Fruit fly (Drosophila melanogaster) whole organism, embryonic: Measurements from ENCODE around the gene Sbf.

Experiments used
- Abd-B ChIP-seq: fragments of 200-800 bp; sonication (Bioruptor generic); optimal IDR thresholded peaks from 2 replicates; lab custom pipeline; 2018; ENCODE audit warnings: missing biosample characterization, mild to moderate bottlenecking, missing genetic modification characterization, moderate library complexity
- B-H2 ChIP-seq: fragments of 200-800 bp; sonication (Bioruptor generic); optimal IDR thresholded peaks from 2 replicates; lab custom pipeline; 2018; ENCODE audit warnings: missing biosample characterization, mild to moderate bottlenecking, missing genetic modification characterization
- BEAF-32 ChIP-seq: fragments of 200-800 bp; sonication (Bioruptor generic); optimal IDR thresholded peaks from 3 replicates; lab custom pipeline; 2017; ENCODE audit warnings: missing biosample characterization, missing genetic modification characterization, mild to moderate bottlenecking, moderate library complexity, missing genetic modification reagents
- Bteb2 ChIP-seq: fragments of 200-800 bp; sonication (Bioruptor generic); optimal IDR thresholded peaks from 2 replicates; lab custom pipeline; 2016; ENCODE audit warnings: missing biosample characterization, missing genetic modification characterization
- CG10267 ChIP-seq: fragments of 200-800 bp; sonication (Bioruptor generic); optimal IDR thresholded peaks from 2 replicates; lab custom pipeline; 2018; ENCODE audit warnings: missing biosample characterization, mild to moderate bottlenecking, missing genetic modification characterization, moderate library complexity
- CG12299 ChIP-seq: fragments of 200-800 bp; sonication (Bioruptor generic); optimal IDR thresholded peaks from 2 replicates; lab custom pipeline; 2018; ENCODE audit warnings: missing biosample characterization, mild to moderate bottlenecking, missing genetic modification characterization
- CG13424 ChIP-seq: fragments of 200-800 bp; sonication (Bioruptor generic); optimal IDR thresholded peaks from 2 replicates; lab custom pipeline; 2019; ENCODE audit warnings: missing biosample characterization, mild to moderate bottlenecking, missing genetic modification characterization, moderate library complexity
- CG14441 ChIP-seq: fragments of 200-800 bp; sonication (Bioruptor generic); IDR thresholded peaks from 2 replicates; pipeline ENCODE4 v1.3.6; 2022; ENCODE audit warnings: missing biosample characterization, missing genetic modification characterization
- CG30020 ChIP-seq: fragments of 200-800 bp; optimal IDR thresholded peaks from 2 replicates; lab custom pipeline; 2019; ENCODE audit warnings: missing biosample characterization, mild to moderate bottlenecking, missing genetic modification characterization, moderate library complexity
- CG30403 ChIP-seq: fragments of 200-800 bp; sonication (Bioruptor generic); optimal IDR thresholded peaks from 3 replicates; lab custom pipeline; 2016; ENCODE audit warnings: missing biosample characterization, missing genetic modification characterization
- CG3407 ChIP-seq: fragments of 200-800 bp; sonication (Bioruptor generic); optimal IDR thresholded peaks from 2 replicates; lab custom pipeline; 2018; ENCODE audit warnings: missing biosample characterization, mild to moderate bottlenecking, missing genetic modification characterization
- CG3847 ChIP-seq: fragments of 200-800 bp; sonication (Bioruptor generic); IDR thresholded peaks from 2 replicates; pipeline ENCODE4 v1.3.6; 2022; ENCODE audit warnings: missing biosample characterization, missing genetic modification characterization
- CG4282 ChIP-seq: fragments of 200-800 bp; sonication (Bioruptor generic); optimal IDR thresholded peaks from 2 replicates; lab custom pipeline; 2016; ENCODE audit warnings: missing biosample characterization, missing genetic modification characterization
- CG4424 ChIP-seq: fragments of 200-800 bp; sonication (Bioruptor generic); optimal IDR thresholded peaks from 3 replicates; lab custom pipeline; 2016; ENCODE audit warnings: missing biosample characterization, missing genetic modification characterization
- CG7357 ChIP-seq: fragments of 200-800 bp; sonication (Bioruptor generic); IDR thresholded peaks from 3 replicates; pipeline ENCODE4 v1.3.6; 2022; ENCODE audit warnings: missing biosample characterization, missing genetic modification characterization
- CG8290 ChIP-seq, 3 experiments: fragments of 200-800 bp; sonication (Bioruptor generic); optimal IDR thresholded peaks; 2 replicates each; lab custom pipeline; 2016 to 2019; ENCODE audit warnings: missing biosample characterization in 3 of 3, missing genetic modification characterization in 3 of 3, mild to moderate bottlenecking in 2 of 3, moderate library complexity in 1 of 3
- CoRest ChIP-seq: fragments of 200-800 bp; sonication (Bioruptor generic); optimal IDR thresholded peaks from 3 replicates; lab custom pipeline; 2018; ENCODE audit warnings: missing biosample characterization, mild to moderate bottlenecking, missing genetic modification characterization, moderate library complexity
- D19B ChIP-seq: fragments of 200-800 bp; sonication (Bioruptor generic); optimal IDR thresholded peaks from 2 replicates; lab custom pipeline; 2017; ENCODE audit warnings: missing biosample characterization, mild to moderate bottlenecking, missing genetic modification characterization
- Deaf1 ChIP-seq: fragments of 200-800 bp; optimal IDR thresholded peaks from 3 replicates; lab custom pipeline; 2019; ENCODE audit warnings: missing biosample characterization, mild to moderate bottlenecking, missing genetic modification characterization, moderate library complexity
- ERR ChIP-seq: fragments of 200-800 bp; sonication (Bioruptor generic); optimal IDR thresholded peaks from 2 replicates; lab custom pipeline; 2016; ENCODE audit warnings: missing biosample characterization, missing genetic modification characterization
- Elba2 ChIP-seq: fragments of 200-800 bp; sonication (Bioruptor generic); optimal IDR thresholded peaks from 3 replicates; lab custom pipeline; 2016; ENCODE audit warnings: missing biosample characterization, missing genetic modification characterization
- Gsc ChIP-seq: fragments of 200-800 bp; sonication (Bioruptor generic); IDR thresholded peaks from 2 replicates; pipeline ENCODE4 v1.3.6; 2022; ENCODE audit warnings: missing biosample characterization, missing genetic modification characterization
- HLH54F ChIP-seq: fragments of 200-800 bp; sonication (Bioruptor generic); optimal IDR thresholded peaks from 3 replicates; lab custom pipeline; 2016; ENCODE audit warnings: missing biosample characterization, missing genetic modification characterization
- Hr78 ChIP-seq, 2 experiments: fragments of 200-800 bp in 1 of 2; fragments of >200 bp in 1 of 2; sonication (Bioruptor generic) in 1 of 2; optimal IDR thresholded peaks; 2 replicates each; lab custom pipeline; 2017 to 2019; ENCODE audit warnings: missing biosample characterization in 2 of 2, missing genetic modification characterization in 2 of 2, mild to moderate bottlenecking in 1 of 2, moderate library complexity in 1 of 2
- Sox100B ChIP-seq: fragments of 200-800 bp; sonication (Bioruptor generic); optimal IDR thresholded peaks from 3 replicates; lab custom pipeline; 2018; ENCODE audit warnings: missing biosample characterization, mild to moderate bottlenecking, missing genetic modification characterization
- Sry-β ChIP-seq: fragments of 200-800 bp; sonication (Bioruptor generic); optimal IDR thresholded peaks from 2 replicates; lab custom pipeline; 2018; ENCODE audit warnings: missing biosample characterization, mild to moderate bottlenecking, missing genetic modification characterization, moderate library complexity
- Tbp ChIP-seq: fragments of >200 bp; optimal IDR thresholded peaks from 2 replicates; lab custom pipeline; 2018; ENCODE audit warnings: missing biosample characterization, missing genetic modification characterization
- Usf ChIP-seq: fragments of 200-800 bp; sonication (Bioruptor generic); optimal IDR thresholded peaks from 2 replicates; lab custom pipeline; 2017; ENCODE audit warnings: missing genotype, missing biosample characterization, missing genetic modification characterization
- ac ChIP-seq: fragments of 200-800 bp; sonication (Bioruptor generic); optimal IDR thresholded peaks from 3 replicates; lab custom pipeline; 2017; ENCODE audit warnings: missing biosample characterization, mild to moderate bottlenecking, missing genetic modification characterization
- amos ChIP-seq: fragments of 200-800 bp; sonication (Bioruptor generic); IDR thresholded peaks from 2 replicates; pipeline ENCODE4 v1.3.6; 2022; ENCODE audit warnings: missing biosample characterization, missing genetic modification characterization; ENCODE audit not compliant: partially characterized antibody
- ase ChIP-seq: fragments of 200-800 bp; sonication (Bioruptor generic); IDR thresholded peaks from 3 replicates; pipeline ENCODE4 v1.3.6; 2022; ENCODE audit warnings: missing biosample characterization, missing genetic modification characterization
- bsh ChIP-seq, 2 experiments: fragments of 200-800 bp; sonication (Bioruptor generic); optimal IDR thresholded peaks; 2 replicates each; lab custom pipeline; 2017 to 2018; ENCODE audit warnings: mild to moderate bottlenecking in 2 of 2, missing biosample characterization in 2 of 2, missing genetic modification characterization in 2 of 2, moderate library complexity in 1 of 2
- caup ChIP-seq: fragments of 200-800 bp; sonication (Bioruptor generic); optimal IDR thresholded peaks from 3 replicates; lab custom pipeline; 2017; ENCODE audit warnings: missing biosample characterization, mild to moderate bottlenecking, missing genetic modification characterization, moderate library complexity; ENCODE audit not compliant: severe bottlenecking
- corto ChIP-seq: fragments of 200-800 bp; sonication (Bioruptor generic); optimal IDR thresholded peaks from 2 replicates; lab custom pipeline; 2016; ENCODE audit warnings: missing biosample characterization, mild to moderate bottlenecking, missing genetic modification characterization, moderate library complexity
- fd102C ChIP-seq: fragments of 200-800 bp; sonication (Bioruptor generic); optimal IDR thresholded peaks from 2 replicates; lab custom pipeline; 2018; ENCODE audit warnings: missing biosample characterization, mild to moderate bottlenecking, missing genetic modification characterization, moderate library complexity
- gsb ChIP-seq: fragments of 200-800 bp; sonication (Bioruptor generic); IDR thresholded peaks from 2 replicates; pipeline ENCODE4 v1.3.6; 2022; ENCODE audit warnings: missing biosample characterization, missing genetic modification characterization
- hth ChIP-seq: fragments of >200 bp; optimal IDR thresholded peaks from 2 replicates; lab custom pipeline; 2017; ENCODE audit warnings: inconsistent platforms
- lab ChIP-seq: fragments of 200-800 bp; sonication (Bioruptor generic); optimal IDR thresholded peaks from 3 replicates; lab custom pipeline; 2017; ENCODE audit warnings: missing biosample characterization, missing genetic modification characterization, mild to moderate bottlenecking, moderate library complexity, missing genetic modification reagents
- lmd ChIP-seq: fragments of 200-800 bp; sonication (Bioruptor generic); IDR thresholded peaks from 2 replicates; pipeline ENCODE4 v1.3.6; 2022; ENCODE audit warnings: missing biosample characterization, missing genetic modification characterization
- nerfin-1 ChIP-seq: fragments of 200-800 bp; sonication (Bioruptor generic); optimal IDR thresholded peaks from 3 replicates; lab custom pipeline; 2019; ENCODE audit warnings: missing biosample characterization, mild to moderate bottlenecking, missing genetic modification characterization, moderate library complexity
- peb ChIP-seq: fragments of 200-800 bp; sonication (Bioruptor generic); IDR thresholded peaks from 2 replicates; pipeline ENCODE4 v1.3.6; 2022; ENCODE audit warnings: missing biosample characterization, missing genetic modification characterization
- pho ChIP-seq: fragments of 200-800 bp; sonication (Bioruptor generic); optimal IDR thresholded peaks from 2 replicates; lab custom pipeline; 2016; ENCODE audit warnings: missing biosample characterization, missing genetic modification characterization
- prd ChIP-seq, 3 experiments: fragments of >200 bp in 2 of 3; fragments of 200-800 bp in 1 of 3; sonication (Bioruptor generic) in 1 of 3; optimal IDR thresholded peaks in 2 of 3; IDR thresholded peaks in 1 of 3; 2 replicates in 2 of 3; 3 replicates in 1 of 3; pipeline versions ENCODE4 v1.3.6 to Lab custom; 2017 to 2022; ENCODE audit warnings: missing biosample characterization in 1 of 3, missing genetic modification characterization in 1 of 3
- seq ChIP-seq: fragments of 200-800 bp; sonication (Bioruptor generic); IDR thresholded peaks from 2 replicates; pipeline ENCODE4 v1.3.6; 2022; ENCODE audit warnings: missing biosample characterization, missing genetic modification characterization
- slou ChIP-seq: fragments of 200-800 bp; sonication (Bioruptor generic); optimal IDR thresholded peaks from 3 replicates; lab custom pipeline; 2016; ENCODE audit warnings: missing biosample characterization, missing genetic modification characterization
- stc ChIP-seq: fragments of 200-800 bp; sonication (Bioruptor generic); IDR thresholded peaks from 2 replicates; pipeline ENCODE4 v1.3.6; 2022; ENCODE audit warnings: missing biosample characterization, missing genetic modification characterization
- tll ChIP-seq, 2 experiments: fragments of 200-800 bp in 1 of 2; fragments of >200 bp in 1 of 2; sonication (Bioruptor generic) in 1 of 2; optimal IDR thresholded peaks; 2 replicates each; lab custom pipeline; 2017 to 2019; ENCODE audit warnings: missing biosample characterization in 2 of 2, missing genetic modification characterization in 2 of 2, mild to moderate bottlenecking in 1 of 2, moderate library complexity in 1 of 2
- vvl ChIP-seq: fragments of 200-800 bp; sonication (Bioruptor generic); IDR thresholded peaks from 2 replicates; pipeline ENCODE4 v1.3.6; 2022; ENCODE audit warnings: missing biosample characterization, missing genetic modification characterization
- zfh1 ChIP-seq: fragments of 200-800 bp; sonication (Bioruptor generic); IDR thresholded peaks from 3 replicates; pipeline ENCODE4 v1.3.6; 2022; ENCODE audit warnings: missing biosample characterization, missing genetic modification characterization

Gene Sbf

DNA sequence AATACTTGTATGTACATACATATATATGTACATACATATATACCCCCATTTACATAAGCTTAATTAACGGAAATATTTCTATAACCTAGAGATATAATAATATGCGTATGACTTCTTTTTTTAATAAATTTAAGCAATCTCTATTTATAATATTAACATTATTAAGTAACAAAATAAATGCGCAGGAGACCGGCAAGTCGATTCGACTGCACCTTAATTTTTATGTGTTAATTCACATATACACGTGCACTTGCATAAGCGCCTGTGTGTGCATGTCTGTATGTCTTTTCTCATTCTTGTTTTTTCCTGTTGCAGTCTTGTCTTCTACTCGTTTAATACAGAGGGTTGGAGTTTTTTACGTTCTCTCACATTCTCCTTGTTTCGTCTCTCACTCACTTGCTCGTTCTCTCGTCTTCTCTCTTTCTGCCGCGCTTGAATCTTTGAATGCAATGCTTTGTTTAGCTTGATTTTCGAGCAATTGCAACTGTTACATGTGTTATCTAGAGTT lies 16.5 kb downstream of the Sbf start:
- TF ChIP-seq hth (lab: Kevin White, UChicago) (no peak), HLH54F (GFP tag; lab: Kevin White, UChicago) (no peak), CG12299 (peak; percentile 80), fd102C (GFP tag; lab: Kevin White, UChicago) (peak; percentile 92), CG7357 (GFP tag; lab: Robert Waterston, UW) (peak; percentile 78), seq (peak; percentile 33; the same call in 1 of the 2 replicates), prd (optimal IDR thresholded peaks at IDR 0.05; lab: Kevin White, UChicago) (no peak), prd (GFP tag; IDR thresholded peaks at IDR 0.05; lab: Robert Waterston, UW) (peak; percentile 93), ac (GFP tag; lab: Kevin White, UChicago) (peak; percentile 92), CG3847 (GFP tag; lab: Robert Waterston, UW) (peak; percentile 36; the same call in 1 of the 2 replicates), zfh1 (GFP tag; lab: Robert Waterston, UW) (peak; percentile 96), nerfin-1 (tag; lab: Kevin White, UChicago) (peak; percentile 92), Tbp (GFP tag; lab: Kevin White, UChicago) (no peak), CG4282 (GFP tag; lab: Kevin White, UChicago) (no peak), Elba2 (peak; percentile 66), CG4424 (GFP tag; lab: Kevin White, UChicago) (peak; percentile 96), BEAF-32 (GFP tag; lab: Kevin White, UChicago) (no peak), tll (GFP tag; optimal IDR thresholded peaks at IDR 0.05; lab: Kevin White, UChicago) (peak in 1 of 2 experiments; percentile 12), ase (GFP tag; lab: Robert Waterston, UW) (peak; percentile 85; the same call in 2 of the 3 replicates), D19B (peak; percentile 50), CoRest (tag; lab: Kevin White, UChicago) (peak; percentile 96), ERR (GFP tag; lab: Kevin White, UChicago) (no peak), CG3407 (peak; percentile 93), stc (GFP tag; lab: Robert Waterston, UW) (peak; percentile 88), pho (GFP tag; lab: Kevin White, UChicago) (no peak), CG14441 (GFP tag; lab: Robert Waterston, UW) (no peak), B-H2 (no peak), Bteb2 (GFP tag; lab: Kevin White, UChicago) (no peak), bsh (GFP tag; optimal IDR thresholded peaks at IDR 0.05; lab: Kevin White, UChicago) (peak; percentile 91 to 98), amos (GFP tag; lab: Robert Waterston, UW) (no peak), caup (GFP tag; lab: Kevin White, UChicago) (peak; percentile 58), vvl (peak; percentile 96), CG8290 (GFP tag; optimal IDR thresholded peaks at IDR 0.05; lab: Kevin White, UChicago) (peak; percentile 92), CG8290 (tag; optimal IDR thresholded peaks at IDR 0.05; lab: Kevin White, UChicago) (peak in 1 of 2 experiments; percentile 71), corto (GFP tag; lab: Kevin White, UChicago) (peak; percentile 51), CG10267 (tag; lab: Kevin White, UChicago) (peak; percentile 96), Usf (GFP tag; lab: Kevin White, UChicago) (peak; percentile 95), Abd-B (GFP tag; lab: Kevin White, UChicago) (peak; percentile 96), lab (peak; percentile 76), CG30403 (peak; percentile 93), gsb (GFP tag; lab: Robert Waterston, UW) (no peak), CG30020 (tag; lab: Kevin White, UChicago) (peak; percentile 82), slou (peak; percentile 34), Hr78 (GFP tag; optimal IDR thresholded peaks at IDR 0.05; lab: Kevin White, UChicago) (peak in 1 of 2 experiments; percentile 92), Gsc (GFP tag; lab: Robert Waterston, UW) (peak; percentile 75), Deaf1 (tag; lab: Kevin White, UChicago) (peak; percentile 70), lmd (GFP tag; lab: Robert Waterston, UW) (peak; percentile 86), CG13424 (tag; lab: Kevin White, UChicago) (peak; percentile 94), Sry-β (GFP tag; lab: Kevin White, UChicago) (peak; percentile 65), peb (GFP tag; lab: Robert Waterston, UW) (peak; percentile 83), Sox100B (peak; percentile 96)
